Fruit fly (Drosophila melanogaster) whole organism, embryonic: ENCODE results near the gene Tmtc4.

Experiments used
- C15 ChIP-seq: fragments of 200-800 bp; sonication (Bioruptor generic); IDR thresholded peaks from 3 replicates; pipeline ENCODE4 v1.3.6; 2022; ENCODE audit warnings: missing biosample characterization, missing genetic modification characterization
- CG10366 ChIP-seq: fragments of 200-800 bp; sonication (Bioruptor generic); IDR thresholded peaks from 2 replicates; pipeline ENCODE4 v1.3.6; 2022; ENCODE audit warnings: missing biosample characterization, missing genetic modification characterization
- CG10431 ChIP-seq: fragments of 200-800 bp; sonication (Bioruptor generic); optimal IDR thresholded peaks from 3 replicates; lab custom pipeline; 2018; ENCODE audit warnings: missing biosample characterization, mild to moderate bottlenecking, missing genetic modification characterization
- CG10959 ChIP-seq: fragments of 200-800 bp; sonication (Bioruptor generic); IDR thresholded peaks from 2 replicates; pipeline ENCODE4 v1.3.6; 2022; ENCODE audit warnings: missing biosample characterization, missing genetic modification characterization
- CG15269 ChIP-seq: fragments of 200-800 bp; sonication (Bioruptor generic); optimal IDR thresholded peaks from 2 replicates; lab custom pipeline; 2018; ENCODE audit warnings: missing biosample characterization, mild to moderate bottlenecking, missing genetic modification characterization, moderate library complexity
- CG16815 ChIP-seq: fragments of 200-800 bp; sonication (Bioruptor generic); optimal IDR thresholded peaks from 3 replicates; lab custom pipeline; 2017; ENCODE audit warnings: missing biosample characterization, mild to moderate bottlenecking, missing genetic modification characterization
- CG17186 ChIP-seq: fragments of 200-800 bp; sonication (Bioruptor generic); optimal IDR thresholded peaks from 3 replicates; lab custom pipeline; 2017; ENCODE audit warnings: missing biosample characterization, missing genetic modification reagents, missing genetic modification characterization
- CG17328 ChIP-seq: fragments of 200-800 bp; sonication (Bioruptor generic); IDR thresholded peaks from 2 replicates; pipeline ENCODE4 v1.3.6; 2022; ENCODE audit warnings: missing biosample characterization, missing genetic modification characterization
- CG17912 ChIP-seq: fragments of 200-800 bp; sonication (Bioruptor generic); optimal IDR thresholded peaks from 2 replicates; lab custom pipeline; 2018; ENCODE audit warnings: missing biosample characterization, mild to moderate bottlenecking, missing genetic modification characterization
- CG1832 ChIP-seq: fragments of 200-800 bp; sonication (Bioruptor generic); optimal IDR thresholded peaks from 2 replicates; lab custom pipeline; 2017; ENCODE audit warnings: missing biosample characterization, mild to moderate bottlenecking, missing genetic modification characterization, inconsistent platforms
- CG2116 ChIP-seq: fragments of 200-800 bp; sonication (Bioruptor generic); optimal IDR thresholded peaks from 3 replicates; lab custom pipeline; 2018; ENCODE audit warnings: missing biosample characterization, mild to moderate bottlenecking, missing genetic modification characterization
- CG2202 ChIP-seq: fragments of 200-800 bp; sonication (Bioruptor generic); optimal IDR thresholded peaks from 2 replicates; lab custom pipeline; 2018; ENCODE audit warnings: missing biosample characterization, mild to moderate bottlenecking, missing genetic modification characterization
- CG2678 ChIP-seq: fragments of 200-800 bp; sonication (Bioruptor generic); optimal IDR thresholded peaks from 3 replicates; lab custom pipeline; 2019; ENCODE audit warnings: missing biosample characterization, mild to moderate bottlenecking, missing genetic modification characterization, moderate library complexity
- CG3065 ChIP-seq: fragments of 200-800 bp; sonication (Bioruptor generic); optimal IDR thresholded peaks from 2 replicates; lab custom pipeline; 2016; ENCODE audit warnings: missing biosample characterization, missing genetic modification characterization
- CG3281 ChIP-seq: fragments of 200-800 bp; sonication (Bioruptor generic); optimal IDR thresholded peaks from 3 replicates; lab custom pipeline; 2017; ENCODE audit warnings: missing biosample characterization, mild to moderate bottlenecking, missing genetic modification characterization
- CG33557 ChIP-seq: fragments of 200-800 bp; sonication (Bioruptor generic); optimal IDR thresholded peaks from 2 replicates; lab custom pipeline; 2019; ENCODE audit warnings: missing biosample characterization, mild to moderate bottlenecking, missing genetic modification characterization, moderate library complexity
- CG4282 ChIP-seq: fragments of 200-800 bp; sonication (Bioruptor generic); optimal IDR thresholded peaks from 2 replicates; lab custom pipeline; 2016; ENCODE audit warnings: missing biosample characterization, missing genetic modification characterization
- CG5953 ChIP-seq: fragments of 200-800 bp; sonication (Bioruptor generic); IDR thresholded peaks from 2 replicates; pipeline ENCODE4 v1.3.6; 2022; ENCODE audit warnings: missing biosample characterization, missing genetic modification characterization
- CG6175 ChIP-seq: fragments of 200-800 bp; sonication (Bioruptor generic); IDR thresholded peaks from 3 replicates; pipeline ENCODE4 v1.3.6; 2022; ENCODE audit warnings: missing biosample characterization, missing genetic modification characterization
- CG6813 ChIP-seq: fragments of 200-800 bp; sonication (Bioruptor generic); optimal IDR thresholded peaks from 2 replicates; lab custom pipeline; 2017; ENCODE audit warnings: missing biosample characterization, missing genetic modification characterization, mild to moderate bottlenecking, moderate library complexity, missing genetic modification reagents
- CG7357 ChIP-seq: fragments of 200-800 bp; sonication (Bioruptor generic); IDR thresholded peaks from 3 replicates; pipeline ENCODE4 v1.3.6; 2022; ENCODE audit warnings: missing biosample characterization, missing genetic modification characterization
- CG7745 ChIP-seq: fragments of 200-800 bp; sonication (Bioruptor generic); optimal IDR thresholded peaks from 2 replicates; lab custom pipeline; 2018; ENCODE audit warnings: missing biosample characterization, mild to moderate bottlenecking, missing genetic modification characterization, moderate library complexity
- CG8089 ChIP-seq: fragments of 200-800 bp; sonication (Bioruptor generic); optimal IDR thresholded peaks from 3 replicates; lab custom pipeline; 2016; ENCODE audit warnings: missing biosample characterization, missing genetic modification characterization
- CG9437 ChIP-seq: fragments of 200-800 bp; sonication (Bioruptor generic); optimal IDR thresholded peaks from 2 replicates; lab custom pipeline; 2018; ENCODE audit warnings: missing biosample characterization, mild to moderate bottlenecking, missing genetic modification characterization
- Dad ChIP-seq: fragments of 200-800 bp; sonication (Bioruptor generic); optimal IDR thresholded peaks from 3 replicates; lab custom pipeline; 2016; ENCODE audit warnings: missing biosample characterization, missing genetic modification characterization
- Doc3 ChIP-seq: fragments of 200-800 bp; sonication (Bioruptor generic); IDR thresholded peaks from 3 replicates; pipeline ENCODE4 v1.3.6; 2022; ENCODE audit warnings: missing biosample characterization, missing genetic modification characterization; ENCODE audit not compliant: partially characterized antibody
- H2.0 ChIP-seq: fragments of 200-800 bp; sonication (Bioruptor generic); IDR thresholded peaks from 2 replicates; pipeline ENCODE4 v1.3.6; 2022; ENCODE audit warnings: missing biosample characterization, missing genetic modification characterization
- HmgZ ChIP-seq: fragments of 200-800 bp; sonication (Bioruptor generic); optimal IDR thresholded peaks from 2 replicates; lab custom pipeline; 2018; ENCODE audit warnings: missing biosample characterization, mild to moderate bottlenecking, missing genetic modification characterization
- Lpt ChIP-seq: fragments of >200 bp; optimal IDR thresholded peaks from 2 replicates; lab custom pipeline; 2018; ENCODE audit warnings: missing biosample characterization, missing genetic modification characterization
- Nf-YB ChIP-seq: fragments of 200-800 bp; sonication (Bioruptor generic); optimal IDR thresholded peaks from 3 replicates; lab custom pipeline; 2019; ENCODE audit warnings: missing biosample characterization, mild to moderate bottlenecking, missing genetic modification characterization, moderate library complexity
- NfI ChIP-seq: fragments of 200-800 bp; sonication (Bioruptor generic); optimal IDR thresholded peaks from 3 replicates; lab custom pipeline; 2018; ENCODE audit warnings: missing biosample characterization, mild to moderate bottlenecking, missing genetic modification characterization, moderate library complexity
- Oaz ChIP-seq: fragments of 200-800 bp; sonication (Bioruptor generic); IDR thresholded peaks from 2 replicates; pipeline ENCODE4 v1.3.6; 2022; ENCODE audit warnings: missing biosample characterization, missing genetic modification characterization
- Scr ChIP-seq: fragments of 200-800 bp; sonication (Bioruptor generic); IDR thresholded peaks from 2 replicates; pipeline ENCODE4 v1.3.6; 2022; ENCODE audit warnings: missing biosample characterization, missing genetic modification characterization; ENCODE audit not compliant: partially characterized antibody
- Side ChIP-seq: fragments of 200-800 bp; sonication (Bioruptor generic); optimal IDR thresholded peaks from 2 replicates; lab custom pipeline; 2016; ENCODE audit warnings: missing biosample characterization, missing genetic modification characterization
- Sin3A ChIP-seq: fragments of >200 bp; optimal IDR thresholded peaks from 2 replicates; lab custom pipeline; 2018
- Sox102F ChIP-seq: fragments of 200-800 bp; sonication (Bioruptor generic); optimal IDR thresholded peaks from 2 replicates; lab custom pipeline; 2018; ENCODE audit warnings: missing biosample characterization, mild to moderate bottlenecking, missing genetic modification characterization, moderate library complexity
- YL-1 ChIP-seq: fragments of 200-800 bp; sonication (Bioruptor generic); optimal IDR thresholded peaks from 3 replicates; lab custom pipeline; 2017; ENCODE audit warnings: missing biosample characterization, mild to moderate bottlenecking, missing genetic modification characterization
- dimm ChIP-seq: fragments of 200-800 bp; sonication (Bioruptor generic); IDR thresholded peaks from 2 replicates; pipeline ENCODE4 v1.3.6; 2022; ENCODE audit warnings: missing biosample characterization, missing genetic modification characterization
- dysf ChIP-seq: fragments of 200-800 bp; sonication (Bioruptor generic); IDR thresholded peaks from 3 replicates; pipeline ENCODE4 v1.3.6; 2022; ENCODE audit warnings: missing biosample characterization, missing genetic modification characterization
- esg ChIP-seq: fragments of 200-800 bp; sonication (Bioruptor generic); conservative IDR thresholded peaks from 2 replicates; pipeline ENCODE4 v1.3.6; 2022; ENCODE audit warnings: missing biosample characterization, missing genetic modification characterization
- fru ChIP-seq: fragments of >200 bp; optimal IDR thresholded peaks from 2 replicates; lab custom pipeline; 2017
- ftz-f1 ChIP-seq: fragments of 200-800 bp; sonication (Bioruptor generic); optimal IDR thresholded peaks from 2 replicates; lab custom pipeline; 2016; ENCODE audit warnings: missing biosample characterization, missing genetic modification characterization
- gcm2 ChIP-seq: fragments of 200-800 bp; sonication (Bioruptor generic); optimal IDR thresholded peaks from 2 replicates; lab custom pipeline; 2016; ENCODE audit warnings: missing biosample characterization, missing genetic modification characterization
- mam ChIP-seq: fragments of 200-800 bp; sonication (Bioruptor generic); optimal IDR thresholded peaks from 3 replicates; lab custom pipeline; 2016; ENCODE audit warnings: missing biosample characterization, missing genetic modification characterization
- pnt ChIP-seq: fragments of 200-800 bp; sonication (Bioruptor generic); optimal IDR thresholded peaks from 3 replicates; lab custom pipeline; 2016; ENCODE audit warnings: missing biosample characterization, missing genetic modification characterization
- row ChIP-seq: fragments of 200-800 bp; sonication (Bioruptor generic); IDR thresholded peaks from 3 replicates; pipeline ENCODE4 v1.3.6; 2022; ENCODE audit warnings: missing biosample characterization, missing genetic modification characterization
- sens ChIP-seq: fragments of 200-800 bp; sonication (Bioruptor generic); peaks from one replicate; lab custom pipeline; 2016; ENCODE audit warnings: missing biosample characterization, missing genetic modification characterization
- sens-2 ChIP-seq: fragments of 200-800 bp; sonication (Bioruptor generic); IDR thresholded peaks from 2 replicates; pipeline ENCODE4 v1.3.6; 2022; ENCODE audit warnings: missing biosample characterization, missing genetic modification characterization
- sna ChIP-seq: fragments of 200-800 bp; sonication (Bioruptor generic); IDR thresholded peaks from 2 replicates; pipeline ENCODE4 v1.3.6; 2022; ENCODE audit warnings: missing biosample characterization, missing genetic modification characterization; ENCODE audit not compliant: partially characterized antibody
- trem ChIP-seq: fragments of 200-800 bp; optimal IDR thresholded peaks from 3 replicates; lab custom pipeline; 2019; ENCODE audit warnings: missing biosample characterization, mild to moderate bottlenecking, missing genetic modification characterization, moderate library complexity
- unpg ChIP-seq: fragments of 200-800 bp; sonication (Bioruptor generic); optimal IDR thresholded peaks from 3 replicates; lab custom pipeline; 2018; ENCODE audit warnings: missing biosample characterization, mild to moderate bottlenecking, missing genetic modification characterization, moderate library complexity
- usp ChIP-seq: fragments of >200 bp; optimal IDR thresholded peaks from 2 replicates; lab custom pipeline; 2017; ENCODE audit warnings: missing biosample characterization, missing genetic modification characterization

Tmtc4 gene

dm6 chr3R:15342432-15342925, 8.5 kb upstream of the Tmtc4 start (continued):
- no peak for TF ChIP-seq usp
- no peak for TF ChIP-seq Sin3A (lab: Kevin White, UChicago)
- TF ChIP-seq trem (tag; lab: Kevin White, UChicago), result no peak
- TF ChIP-seq pnt (GFP tag; lab: Kevin White, UChicago), result peak; percentile 10
- no peak for TF ChIP-seq CG7357
- TF ChIP-seq CG10366 (GFP tag; lab: Robert Waterston, UW), result 0 out of 2 replicates have a peak, but pooled peaks have one; percentile 25
- TF ChIP-seq YL-1 (GFP tag; lab: Kevin White, UChicago), result no peak
- TF ChIP-seq CG16815, result no peak
- no peak for TF ChIP-seq Lpt
- no peak for TF ChIP-seq CG9437 (GFP tag; lab: Kevin White, UChicago)
- TF ChIP-seq Doc3 (GFP tag; lab: Robert Waterston, UW), result no peak
- TF ChIP-seq CG1832 (GFP tag; lab: Kevin White, UChicago), result no peak
- TF ChIP-seq Side (GFP tag; lab: Kevin White, UChicago), result no peak
- no peak for TF ChIP-seq CG8089
- TF ChIP-seq Dad (GFP tag; lab: Kevin White, UChicago), result no peak
- no peak for TF ChIP-seq CG33557 (GFP tag; lab: Kevin White, UChicago)
- TF ChIP-seq CG3065 (GFP tag; lab: Kevin White, UChicago), result no peak
- peak; percentile 34; the same call in 1 of the 2 replicates for TF ChIP-seq esg (GFP tag; lab: Robert Waterston, UW)
- TF ChIP-seq dimm (GFP tag; lab: Robert Waterston, UW), result no peak
- no peak for TF ChIP-seq CG3281 (GFP tag; lab: Kevin White, UChicago)
- TF ChIP-seq fru (lab: Kevin White, UChicago), result no peak
- no peak for TF ChIP-seq CG6813 (GFP tag; lab: Kevin White, UChicago)
- no peak for TF ChIP-seq sens-2 (GFP tag; lab: Robert Waterston, UW)
- no peak for TF ChIP-seq CG2116 (GFP tag; lab: Kevin White, UChicago)
- no peak for TF ChIP-seq CG2678
- no peak for TF ChIP-seq sna (GFP tag; lab: Robert Waterston, UW)
- no peak for TF ChIP-seq unpg (GFP tag; lab: Kevin White, UChicago)
- TF ChIP-seq Nf-YB (GFP tag; lab: Kevin White, UChicago), result no peak
- no peak for TF ChIP-seq NfI (GFP tag; lab: Kevin White, UChicago)
- no peak for TF ChIP-seq CG2202 (tag; lab: Kevin White, UChicago)
- no peak for TF ChIP-seq CG6175 (GFP tag; lab: Robert Waterston, UW)
- TF ChIP-seq CG10431, result no peak
- TF ChIP-seq mam (GFP tag; lab: Kevin White, UChicago), result no peak
- no peak for TF ChIP-seq CG4282 (GFP tag; lab: Kevin White, UChicago)
- no peak for TF ChIP-seq Oaz (GFP tag; lab: Robert Waterston, UW)
- peak; percentile 63 for TF ChIP-seq sens (GFP tag; lab: Kevin White, UChicago)
- peak; percentile 16; the same call in 1 of the 2 replicates for TF ChIP-seq Scr (GFP tag; lab: Robert Waterston, UW)
- peak; percentile 12; the same call in 1 of the 3 replicates for TF ChIP-seq row (GFP tag; lab: Robert Waterston, UW)
- peak; percentile 33; the same call in 1 of the 3 replicates for TF ChIP-seq dysf (GFP tag; lab: Robert Waterston, UW)
- TF ChIP-seq CG5953 (GFP tag; lab: Robert Waterston, UW), result no peak
- TF ChIP-seq C15 (GFP tag; lab: Robert Waterston, UW), result no peak
- TF ChIP-seq CG17186 (GFP tag; lab: Kevin White, UChicago), result no peak
- no peak for TF ChIP-seq Sox102F (GFP tag; lab: Kevin White, UChicago)
- no peak; the same call in 1 of the 2 replicates for TF ChIP-seq CG17328 (GFP tag; lab: Robert Waterston, UW)
- no peak for TF ChIP-seq CG7745 (tag; lab: Kevin White, UChicago)
- TF ChIP-seq ftz-f1 (GFP tag; lab: Kevin White, UChicago), result no peak
- peak; percentile 7; the same call in 1 of the 2 replicates for TF ChIP-seq H2.0 (GFP tag; lab: Robert Waterston, UW)
- no peak for TF ChIP-seq CG17912 (GFP tag; lab: Kevin White, UChicago)
- no peak for TF ChIP-seq HmgZ (tag; lab: Kevin White, UChicago)
- 0 out of 2 replicates have a peak, but pooled peaks have one; percentile 44 for TF ChIP-seq CG10959 (GFP tag; lab: Robert Waterston, UW)
- TF ChIP-seq gcm2 (GFP tag; lab: Kevin White, UChicago), result no peak
- no peak for TF ChIP-seq CG15269 (tag; lab: Kevin White, UChicago)
